Worm (Caenorhabditis elegans): ENCODE data around the gene srx-115.

DNA sequence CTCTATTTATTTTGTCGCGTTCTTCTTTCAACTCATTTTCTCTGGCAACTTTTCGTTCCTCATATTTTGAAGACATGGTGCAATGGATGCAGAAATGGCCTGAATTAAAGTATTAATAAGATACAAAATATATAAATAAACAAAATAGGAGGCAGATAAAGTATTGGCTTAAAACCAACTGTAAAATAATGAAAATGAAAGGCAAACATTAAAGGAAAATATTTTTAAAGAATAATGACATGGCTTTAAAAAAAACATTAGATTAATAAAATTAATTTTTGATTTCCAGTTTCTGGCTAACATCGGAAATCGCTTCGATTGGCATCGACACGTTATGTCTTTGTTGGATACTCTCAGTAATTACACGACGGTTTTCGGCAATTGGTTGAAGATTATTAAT is 11.3 kb upstream of the srx-115 start, which contains the start of gene ddn-1:
- TF ChIP-seq nhr-11 (tag; optimal IDR thresholded peaks at IDR 0.05) (no peak), dve-1 (tag; optimal IDR thresholded peaks at IDR 0.05) (no peak), hlh-30 (tag; optimal IDR thresholded peaks at IDR 0.05; ENCODE audit: insufficient read depth) (no peak), nfya-1 (tag; optimal IDR thresholded peaks at IDR 0.05) (no peak), eyg-1 (tag; optimal IDR thresholded peaks at IDR 0.05) (no peak), ama-1 (optimal IDR thresholded peaks at IDR 0.05) (no peak), ceh-9 (tag; optimal IDR thresholded peaks at IDR 0.05) (no peak), tbx-2 (tag; optimal IDR thresholded peaks at IDR 0.05) (no peak), che-1 (tag; optimal IDR thresholded peaks at IDR 0.05) (no peak)
